Worm (Caenorhabditis elegans) whole organism, L1 larva: ENCODE measurements around the gene K08F9.1.
A peak's percentile ranks its signal among the peaks of the same experiment; 100 is the strongest.

ENCODE experiments used
- C04F5.9 ChIP-seq: sonication (generic microtip); optimal IDR thresholded peaks from 2 replicates; lab custom pipeline; 2016; ENCODE audit warnings: missing genetic modification characterization, missing compliant biosample characterization
- C16A3.4 ChIP-seq: fragments of 150-350 bp; optimal IDR thresholded peaks from 2 replicates; lab custom pipeline; 2014; ENCODE audit warnings: missing biosample characterization, missing genetic modification characterization
- F16B12.6 ChIP-seq: fragments of 150-350 bp; optimal IDR thresholded peaks from 2 replicates; lab custom pipeline; 2014; ENCODE audit warnings: missing biosample characterization, missing genetic modification characterization
- Y116A8C.19 ChIP-seq: sonication (generic microtip); optimal IDR thresholded peaks from 2 replicates; lab custom pipeline; 2016; ENCODE audit warnings: missing compliant biosample characterization, missing genetic modification characterization, borderline replicate concordance
- blmp-1 ChIP-seq: fragments of 150-350 bp; optimal IDR thresholded peaks from 2 replicates; lab custom pipeline; 2014; ENCODE audit warnings: missing biosample characterization, missing genetic modification characterization
- ceh-82 ChIP-seq, 3 experiments: fragments of 150-350 bp in 1 of 3; sonication (generic microtip) in 2 of 3; optimal IDR thresholded peaks; 2 replicates each; lab custom pipeline; 2014 to 2017; ENCODE audit warnings: missing biosample characterization in 3 of 3, missing genetic modification characterization in 3 of 3
- ceh-88 ChIP-seq: fragments of 200-800 bp; sonication (Bioruptor generic); IDR thresholded peaks from 2 replicates; pipeline ENCODE4 v1.3.6; 2022; ENCODE audit warnings: missing genetic modification characterization, missing compliant biosample characterization
- dpl-1 ChIP-seq, 3 experiments: fragments of 150-350 bp in 2 of 3; sonication (generic microtip) in 1 of 3; optimal IDR thresholded peaks; 2 replicates each; lab custom pipeline; 2014 to 2017; ENCODE audit warnings: missing biosample characterization in 3 of 3, missing genetic modification characterization in 3 of 3, missing genetic modification reagents in 3 of 3
- efl-1 ChIP-seq, 4 experiments: fragments of 150-350 bp; optimal IDR thresholded peaks in 3 of 4; peaks in 1 of 4; 1 replicate in 1 of 4; 2 replicates in 3 of 4; lab custom pipeline; 2014; ENCODE audit warnings: missing biosample characterization in 2 of 4, missing genetic modification characterization in 2 of 4, missing genetic modification reagents in 2 of 4
- elt-3 ChIP-seq, 6 experiments: fragments of 150-350 bp in 1 of 6; sonication (generic microtip); optimal IDR thresholded peaks; 2 replicates each; lab custom pipeline; 2017 to 2018; ENCODE audit warnings: missing biosample characterization in 6 of 6, missing genetic modification characterization in 6 of 6, inconsistent platforms in 1 of 6
- fkh-8 ChIP-seq: sonication (generic microtip); optimal IDR thresholded peaks from 2 replicates; lab custom pipeline; 2016; ENCODE audit warnings: mild to moderate bottlenecking, missing genetic modification characterization, missing compliant biosample characterization
- grh-1 ChIP-seq: fragments of 200-800 bp; sonication (Bioruptor generic); IDR thresholded peaks from 2 replicates; pipeline ENCODE4 v1.3.6; 2022; ENCODE audit warnings: missing genetic modification reagents, missing genetic modification characterization, missing compliant biosample characterization
- hlh-17 ChIP-seq: fragments of 200-800 bp; sonication (Bioruptor generic); optimal IDR thresholded peaks from 2 replicates; lab custom pipeline; 2018; ENCODE audit warnings: missing genetic modification characterization, mild to moderate bottlenecking, missing compliant biosample characterization, moderate library complexity, borderline replicate concordance
- irx-1 ChIP-seq: sonication (generic microtip); optimal IDR thresholded peaks from 2 replicates; lab custom pipeline; 2016; ENCODE audit warnings: missing genetic modification characterization, missing compliant biosample characterization
- lin-13 ChIP-seq: fragments of 150-350 bp; optimal IDR thresholded peaks from 2 replicates; lab custom pipeline; 2014; ENCODE audit warnings: missing biosample characterization, missing genetic modification reagents, missing genetic modification characterization
- lin-14 ChIP-seq: fragments of 200-800 bp; sonication (Bioruptor generic); optimal IDR thresholded peaks from 2 replicates; lab custom pipeline; 2018; ENCODE audit warnings: mild to moderate bottlenecking, missing genetic modification characterization, moderate library complexity, missing compliant biosample characterization
- lin-15B ChIP-seq: fragments of 150-350 bp; sonication (generic microtip); optimal IDR thresholded peaks from 3 replicates; lab custom pipeline; 2014; ENCODE audit warnings: missing biosample characterization, missing genetic modification characterization
- lin-35 ChIP-seq, 2 experiments: fragments of 150-350 bp; optimal IDR thresholded peaks; 2 replicates each; lab custom pipeline; 2014; ENCODE audit warnings: missing biosample characterization in 2 of 2, missing genetic modification characterization in 2 of 2, missing genetic modification reagents in 2 of 2
- lin-39 ChIP-seq: fragments of 150-350 bp; optimal IDR thresholded peaks from 2 replicates; lab custom pipeline; 2014; ENCODE audit warnings: missing biosample characterization, missing genetic modification reagents, missing genetic modification characterization
- lir-3 ChIP-seq: sonication (generic microtip); optimal IDR thresholded peaks from 2 replicates; lab custom pipeline; 2016; ENCODE audit warnings: mild to moderate bottlenecking, missing genetic modification characterization, moderate library complexity, missing compliant biosample characterization; ENCODE audit not compliant: poor library complexity
- lsy-2 ChIP-seq, 2 experiments: fragments of 150-350 bp; optimal IDR thresholded peaks; 2 replicates each; lab custom pipeline; 2014; ENCODE audit warnings: missing biosample characterization in 2 of 2, missing genetic modification characterization in 2 of 2
- mep-1 ChIP-seq: fragments of 150-350 bp; optimal IDR thresholded peaks from 2 replicates; lab custom pipeline; 2014; ENCODE audit warnings: missing biosample characterization, missing genetic modification characterization
- nhr-20 ChIP-seq: sonication (generic microtip); optimal IDR thresholded peaks from 2 replicates; lab custom pipeline; 2016; ENCODE audit warnings: mild to moderate bottlenecking, missing genetic modification characterization, missing compliant biosample characterization
- nhr-237 ChIP-seq: fragments of 150-350 bp; optimal IDR thresholded peaks from 2 replicates; lab custom pipeline; 2014; ENCODE audit warnings: missing biosample characterization, missing genetic modification characterization
- nhr-28 ChIP-seq: fragments of 150-350 bp; optimal IDR thresholded peaks from 2 replicates; lab custom pipeline; 2014; ENCODE audit warnings: missing biosample characterization, missing genetic modification characterization
- nhr-47 ChIP-seq: sonication (generic microtip); optimal IDR thresholded peaks from 2 replicates; lab custom pipeline; 2016; ENCODE audit warnings: mild to moderate bottlenecking, missing genetic modification characterization, moderate library complexity, missing compliant biosample characterization
- nhr-71 ChIP-seq: sonication (generic microtip); optimal IDR thresholded peaks from 2 replicates; lab custom pipeline; 2016; ENCODE audit warnings: mild to moderate bottlenecking, missing genetic modification characterization, moderate library complexity, missing compliant biosample characterization
- nhr-84 ChIP-seq: sonication (generic microtip); optimal IDR thresholded peaks from 2 replicates; lab custom pipeline; 2017; ENCODE audit warnings: missing biosample characterization, missing genetic modification characterization
- nhr-85 ChIP-seq: sonication (generic microtip); peaks from one replicate; lab custom pipeline; 2016; ENCODE audit warnings: missing genetic modification characterization, inconsistent platforms, missing compliant biosample characterization
- nhr-90 ChIP-seq: sonication (generic microtip); optimal IDR thresholded peaks from 2 replicates; lab custom pipeline; 2016; ENCODE audit warnings: mild to moderate bottlenecking, missing genetic modification characterization, missing compliant biosample characterization; ENCODE audit not compliant: poor library complexity
- pqm-1 ChIP-seq: sonication (generic microtip); optimal IDR thresholded peaks from 3 replicates; lab custom pipeline; 2017; ENCODE audit warnings: missing biosample characterization, missing genetic modification characterization
- rnt-1 ChIP-seq: sonication (generic microtip); optimal IDR thresholded peaks from 2 replicates; lab custom pipeline; 2016; ENCODE audit warnings: mild to moderate bottlenecking, missing genetic modification characterization, moderate library complexity, missing compliant biosample characterization
- skn-1 ChIP-seq: fragments of 150-350 bp; optimal IDR thresholded peaks from 2 replicates; lab custom pipeline; 2014; ENCODE audit warnings: missing biosample characterization, missing genetic modification characterization
- snpc-4 ChIP-seq: fragments of 150-350 bp; optimal IDR thresholded peaks from 2 replicates; lab custom pipeline; 2014; ENCODE audit warnings: missing biosample characterization, missing genetic modification characterization
- snu-23 ChIP-seq: sonication (generic microtip); optimal IDR thresholded peaks from 2 replicates; lab custom pipeline; 2016; ENCODE audit warnings: missing genetic modification characterization, missing compliant biosample characterization
- swsn-7 ChIP-seq: sonication (generic microtip); optimal IDR thresholded peaks from 2 replicates; lab custom pipeline; 2016; ENCODE audit warnings: missing genetic modification characterization, missing compliant biosample characterization
- tbx-2 ChIP-seq: sonication (generic microtip); optimal IDR thresholded peaks from 2 replicates; lab custom pipeline; 2016; ENCODE audit warnings: missing genetic modification characterization, missing compliant biosample characterization
- unc-130 ChIP-seq: fragments of 150-350 bp; optimal IDR thresholded peaks from 2 replicates; lab custom pipeline; 2017; ENCODE audit warnings: missing biosample characterization, missing genetic modification characterization, inconsistent platforms
- unc-30 ChIP-seq: sonication (generic microtip); optimal IDR thresholded peaks from 2 replicates; lab custom pipeline; 2017; ENCODE audit warnings: missing biosample characterization, missing genetic modification characterization
- unc-86 ChIP-seq: sonication (generic microtip); optimal IDR thresholded peaks from 2 replicates; lab custom pipeline; 2016; ENCODE audit warnings: missing genetic modification characterization, missing compliant biosample characterization
- unc-98 ChIP-seq: fragments of 200-800 bp; sonication (Bioruptor generic); IDR thresholded peaks from 2 replicates; pipeline ENCODE4 v1.3.6; 2022; ENCODE audit warnings: missing genetic modification characterization, missing compliant biosample characterization
- vab-15 ChIP-seq: sonication (generic microtip); optimal IDR thresholded peaks from 2 replicates; lab custom pipeline; 2017; ENCODE audit warnings: missing genotype, mild to moderate bottlenecking, missing genetic modification characterization, missing compliant biosample characterization
- xbp-1 ChIP-seq: sonication (generic microtip); optimal IDR thresholded peaks from 2 replicates; lab custom pipeline; 2016; ENCODE audit warnings: missing genetic modification characterization, missing compliant biosample characterization
- zag-1 ChIP-seq: fragments of 150-350 bp; optimal IDR thresholded peaks from 2 replicates; lab custom pipeline; 2014; ENCODE audit warnings: missing biosample characterization, missing genetic modification characterization

K08F9.1 gene

DNA sequence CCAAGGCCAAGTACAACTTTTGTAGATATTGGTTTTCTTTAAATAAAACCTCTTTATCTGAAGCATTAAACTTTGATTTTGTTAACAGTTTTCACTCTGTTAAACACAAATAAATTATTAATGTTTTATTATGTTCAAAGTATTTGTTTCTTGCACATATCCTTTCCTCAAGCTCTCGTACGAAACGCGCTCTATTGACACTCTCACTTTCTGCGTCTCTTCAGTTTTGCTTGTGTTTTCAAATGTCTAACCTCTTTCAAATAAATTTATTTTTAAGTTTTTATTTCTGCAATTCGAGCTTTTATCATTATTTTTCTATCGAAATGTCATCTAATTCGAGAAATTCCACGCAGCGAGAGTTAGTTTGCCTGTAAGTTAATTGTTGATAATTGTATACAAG, 613 bp upstream of the K08F9.1 start, which contains the start of gene K08F9.4:
Gene K08F9.4 (plus strand): TSS at position 222 of the 400 bp plus-strand sequence.
- TF ChIP-seq grh-1: peak; percentile 31; the same call in 1 of the 2 replicates
- peak; percentile 100 for TF ChIP-seq blmp-1 (tag; lab: Kevin White, UChicago)
- TF ChIP-seq elt-3 (tag; optimal IDR thresholded peaks at IDR 0.05; lab: Kevin White, UChicago): peak in 2 of 6 experiments; percentile 26 to 72
- peak; percentile 80 for TF ChIP-seq nhr-71 (tag; lab: Kevin White, UChicago)
- no peak for TF ChIP-seq nhr-28 (tag; lab: Kevin White, UChicago)
- TF ChIP-seq nhr-20 (tag; lab: Kevin White, UChicago): peak; percentile 68
- TF ChIP-seq unc-98 (GFP tag; lab: Robert Waterston, UW): no peak
- peak; percentile 46 for TF ChIP-seq lir-3 (tag; lab: Kevin White, UChicago)
- no peak for TF ChIP-seq unc-30 (tag; lab: Kevin White, UChicago)
- peak; percentile 63 for TF ChIP-seq xbp-1 (tag; lab: Kevin White, UChicago)
- TF ChIP-seq hlh-17: no peak
- TF ChIP-seq vab-15 (tag; lab: Kevin White, UChicago): peak; percentile 2
- peak; percentile 82 to 83 for TF ChIP-seq efl-1 (optimal IDR thresholded peaks at IDR 0.05; lab: Kevin White, UChicago)
- TF ChIP-seq efl-1 (GFP tag; optimal IDR thresholded peaks at IDR 0.05 in 1 of 2; lab: Kevin White, UChicago): peak; percentile 72 to 95
- TF ChIP-seq fkh-8 (tag; lab: Kevin White, UChicago): peak; percentile 13
- peak; percentile 50 for TF ChIP-seq tbx-2 (tag; lab: Kevin White, UChicago)
- TF ChIP-seq dpl-1 (GFP tag; optimal IDR thresholded peaks at IDR 0.05; lab: Kevin White, UChicago): peak; percentile 75 to 83 (median 79)
- TF ChIP-seq C04F5.9: no peak
- TF ChIP-seq C16A3.4: peak; percentile 84
- peak; percentile 68 for TF ChIP-seq nhr-47 (tag; lab: Kevin White, UChicago)
- peak; percentile 72 for TF ChIP-seq snpc-4
- TF ChIP-seq unc-130 (tag; lab: Kevin White, UChicago): peak; percentile 70
- TF ChIP-seq nhr-84 (tag; lab: Kevin White, UChicago): no peak
- no peak for TF ChIP-seq ceh-88
- TF ChIP-seq lin-35 (GFP tag; optimal IDR thresholded peaks at IDR 0.05; lab: Kevin White, UChicago): peak; percentile 75 to 85
- TF ChIP-seq rnt-1 (tag; lab: Kevin White, UChicago): peak; percentile 73
- TF ChIP-seq nhr-90 (tag; lab: Kevin White, UChicago): peak; percentile 75
- no peak for TF ChIP-seq Y116A8C.19 (tag; lab: Kevin White, UChicago)
- TF ChIP-seq nhr-85 (tag; lab: Kevin White, UChicago): peak; percentile 89
- peak; percentile 81 for TF ChIP-seq lin-14
- TF ChIP-seq unc-86 (tag; lab: Kevin White, UChicago): peak; percentile 38
- peak; percentile 84 for TF ChIP-seq lin-15B (tag; lab: Kevin White, UChicago)
- peak; percentile 75 to 82 for TF ChIP-seq lsy-2 (tag; optimal IDR thresholded peaks at IDR 0.05; lab: Kevin White, UChicago)
- no peak for TF ChIP-seq lin-39 (tag; lab: Kevin White, UChicago)
- no peak for TF ChIP-seq zag-1 (tag; lab: Kevin White, UChicago)
- TF ChIP-seq ceh-82 (tag; optimal IDR thresholded peaks at IDR 0.05; lab: Kevin White, UChicago): peak; percentile 24 to 71 (median 55)
- TF ChIP-seq irx-1 (tag; lab: Kevin White, UChicago): peak; percentile 0
- TF ChIP-seq lin-13 (GFP tag; lab: Kevin White, UChicago): peak; percentile 20
- TF ChIP-seq mep-1: peak; percentile 83
- TF ChIP-seq snu-23: peak; percentile 79
- peak; percentile 70 for TF ChIP-seq skn-1 (tag; lab: Kevin White, UChicago)
- no peak for TF ChIP-seq pqm-1 (tag; lab: Kevin White, UChicago)
- TF ChIP-seq nhr-237: peak; percentile 55
- TF ChIP-seq F16B12.6 (tag; lab: Kevin White, UChicago): peak; percentile 38
- TF ChIP-seq swsn-7 (tag; lab: Kevin White, UChicago): peak; percentile 51
